Worm (Caenorhabditis elegans): Measurements from ENCODE around the gene lin-52.

DNA sequence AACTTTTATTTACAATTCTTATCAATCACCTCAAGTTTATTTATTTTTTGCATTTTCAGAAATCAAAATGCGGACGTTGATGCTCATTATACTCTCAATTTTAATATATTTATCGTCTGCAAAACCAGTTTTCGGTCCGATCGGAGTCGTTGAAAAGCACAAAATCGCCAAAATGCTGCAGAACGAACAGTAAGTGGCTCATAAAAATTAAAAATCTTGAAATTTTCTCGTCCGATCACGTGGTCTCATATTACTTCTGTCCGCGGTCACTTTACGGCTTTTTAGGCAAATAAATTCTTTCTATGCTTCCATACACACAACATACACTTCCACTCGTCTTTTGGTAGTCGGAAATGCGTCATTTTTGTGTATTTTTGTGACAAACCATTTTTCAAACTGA, 19.2 kb upstream of the lin-52 start, which contains the start of gene K11H3.5:
- TF ChIP-seq elt-2 (tag; optimal IDR thresholded peaks at IDR 0.05) (no peak), unc-39 (tag; optimal IDR thresholded peaks at IDR 0.05) (no peak), nhr-28 (tag; optimal IDR thresholded peaks at IDR 0.05) (no peak), unc-62 (GFP tag; optimal IDR thresholded peaks at IDR 0.05) (no peak), nhr-77 (tag; optimal IDR thresholded peaks at IDR 0.05) (no peak), elt-3 (tag; optimal IDR thresholded peaks at IDR 0.05) (no peak), ceh-16 (tag; optimal IDR thresholded peaks at IDR 0.05) (no peak), ama-1 (optimal IDR thresholded peaks at IDR 0.05) (no peak), lin-39 (tag; optimal IDR thresholded peaks at IDR 0.05) (no peak), ZK546.5 (tag; optimal IDR thresholded peaks at IDR 0.05) (no peak), nhr-11 (tag; optimal IDR thresholded peaks at IDR 0.05) (no peak)

All from whole organism, L3 larva.